Worm (Caenorhabditis elegans): ENCODE measurements around the gene dhgd-1.

DNA sequence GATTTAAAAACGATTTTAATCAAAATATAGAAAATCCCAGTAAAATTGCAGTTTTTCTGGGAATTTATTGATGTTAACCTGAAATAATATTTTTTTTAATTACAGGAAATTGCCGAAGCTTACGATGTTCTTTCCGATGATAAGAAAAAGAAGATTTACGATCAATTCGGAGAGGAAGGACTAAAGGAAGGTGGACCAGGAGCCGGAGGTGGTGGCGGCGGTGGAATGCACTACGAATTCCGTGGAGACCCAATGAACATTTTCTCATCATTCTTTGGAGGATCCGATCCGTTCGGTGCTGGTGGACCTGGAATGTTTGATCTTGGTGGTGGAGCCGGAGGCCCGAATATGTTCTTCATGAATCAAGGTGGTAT is 5.9 kb downstream of the dhgd-1 start:
- TF ChIP-seq hmbx-1 (tag; optimal IDR thresholded peaks at IDR 0.05) (no peak), ceh-13 (GFP tag; optimal IDR thresholded peaks at IDR 0.05) (no peak), F13C5.2 (tag; optimal IDR thresholded peaks at IDR 0.05) (no peak), flt-1 (GFP tag; IDR thresholded peaks at IDR 0.05) (no peak), hmg-4 (GFP tag; optimal IDR thresholded peaks at IDR 0.05) (no peak), ama-1 (optimal IDR thresholded peaks at IDR 0.05) (no peak), ets-7 (tag; optimal IDR thresholded peaks at IDR 0.05) (no peak), aly-1 (tag; optimal IDR thresholded peaks at IDR 0.05) (no peak), ceh-36 (tag; optimal IDR thresholded peaks at IDR 0.05) (no peak), hnd-1 (tag; optimal IDR thresholded peaks at IDR 0.05) (no peak), tbx-11 (GFP tag; IDR thresholded peaks at IDR 0.05) (no peak), pes-1 (GFP tag; IDR thresholded peaks at IDR 0.05) (no peak)
